Worm (Caenorhabditis elegans) whole organism, early embryonic: ENCODE results near the gene ugt-30.
"Not testable (repeated sequence)": the region's sequence is repeated elsewhere in the genome, so short reads cannot be mapped to it uniquely, and the experiment has no call there.

Source experiments
- B0310.2 ChIP-seq: sonication (generic microtip); optimal IDR thresholded peaks from 2 replicates; lab custom pipeline; 2016; ENCODE audit warnings: mild to moderate bottlenecking, missing genetic modification characterization, missing compliant biosample characterization
- F13C5.2 ChIP-seq: sonication (generic microtip); optimal IDR thresholded peaks from 2 replicates; lab custom pipeline; 2017; ENCODE audit warnings: mild to moderate bottlenecking, missing genetic modification characterization, inconsistent platforms, missing compliant biosample characterization
- aly-1 ChIP-seq: sonication (generic microtip); optimal IDR thresholded peaks from 2 replicates; lab custom pipeline; 2016; ENCODE audit warnings: missing genetic modification characterization, missing compliant biosample characterization
- ama-1 ChIP-seq: fragments of 150-350 bp; optimal IDR thresholded peaks from 2 replicates; lab custom pipeline; 2014
- ceh-13 ChIP-seq: fragments of 200-800 bp; sonication (Bioruptor generic); optimal IDR thresholded peaks from 2 replicates; lab custom pipeline; 2018; ENCODE audit warnings: mild to moderate bottlenecking, missing genetic modification characterization, missing compliant biosample characterization
- ceh-36 ChIP-seq: sonication (generic microtip); optimal IDR thresholded peaks from 2 replicates; lab custom pipeline; 2016; ENCODE audit warnings: missing genetic modification characterization, inconsistent platforms, missing compliant biosample characterization
- ets-7 ChIP-seq: sonication (generic microtip); optimal IDR thresholded peaks from 2 replicates; lab custom pipeline; 2016; ENCODE audit warnings: missing genotype, missing genetic modification characterization, missing compliant biosample characterization
- flt-1 ChIP-seq: fragments of 200-800 bp; sonication (Bioruptor generic); IDR thresholded peaks from 2 replicates; pipeline ENCODE4 v1.3.6; 2022; ENCODE audit warnings: missing genetic modification characterization, missing compliant biosample characterization
- hmbx-1 ChIP-seq: sonication (generic microtip); optimal IDR thresholded peaks from 2 replicates; lab custom pipeline; 2016; ENCODE audit warnings: mild to moderate bottlenecking, missing genetic modification characterization, missing compliant biosample characterization
- hmg-4 ChIP-seq: fragments of 200-800 bp; sonication (Bioruptor generic); optimal IDR thresholded peaks from 2 replicates; lab custom pipeline; 2018; ENCODE audit warnings: mild to moderate bottlenecking, missing genetic modification characterization, missing compliant biosample characterization
- hnd-1 ChIP-seq: sonication (generic microtip); optimal IDR thresholded peaks from 2 replicates; lab custom pipeline; 2016; ENCODE audit warnings: missing genetic modification characterization, missing compliant biosample characterization
- pes-1 ChIP-seq: fragments of 200-800 bp; sonication (Bioruptor generic); IDR thresholded peaks from 2 replicates; pipeline ENCODE4 v1.3.6; 2022; ENCODE audit warnings: missing genetic modification reagents, missing genetic modification characterization, missing compliant biosample characterization
- scrt-1 ChIP-seq: fragments of 200-800 bp; sonication (Bioruptor generic); IDR thresholded peaks from 2 replicates; pipeline ENCODE4 v1.3.6; 2022; ENCODE audit warnings: missing genetic modification characterization, missing compliant biosample characterization
- sea-1 ChIP-seq: fragments of 200-800 bp; sonication (Bioruptor generic); conservative IDR thresholded peaks from 2 replicates; pipeline ENCODE4 v1.3.6; 2022; ENCODE audit warnings: missing genetic modification characterization, missing compliant biosample characterization
- tbx-11 ChIP-seq: fragments of 200-800 bp; sonication (Bioruptor generic); IDR thresholded peaks from 2 replicates; pipeline ENCODE4 v1.3.6; 2022; ENCODE audit warnings: missing genetic modification characterization, missing compliant biosample characterization
- tbx-37 ChIP-seq: fragments of 200-800 bp; sonication (Bioruptor generic); conservative IDR thresholded peaks from 2 replicates; pipeline ENCODE4 v1.3.6; 2022; ENCODE audit warnings: missing genetic modification reagents, missing genetic modification characterization, missing compliant biosample characterization
- tra-4 ChIP-seq: sonication (generic microtip); optimal IDR thresholded peaks from 2 replicates; lab custom pipeline; 2017; ENCODE audit warnings: missing genetic modification characterization, missing compliant biosample characterization

Gene ugt-30

DNA sequence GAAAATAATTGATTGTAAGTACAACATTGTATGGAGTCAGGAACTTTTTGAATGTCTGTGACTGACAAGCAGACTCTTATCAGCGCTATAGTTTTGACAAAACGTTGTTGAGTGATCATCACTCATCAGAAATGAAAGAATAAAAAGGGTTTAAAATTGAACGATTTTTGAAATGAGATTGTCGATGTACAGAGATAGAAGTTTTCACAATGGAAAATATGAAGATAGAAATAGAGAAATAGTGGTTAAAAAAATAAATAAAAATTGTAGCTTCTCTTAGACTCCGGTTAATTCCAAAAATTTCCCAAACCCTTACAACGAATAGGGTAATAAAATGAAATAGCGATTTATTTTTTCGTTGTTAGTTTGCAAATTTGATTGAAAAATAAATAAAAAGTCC, at the start of gene ugt-30:
Gene ugt-30 (minus strand): TSS at position 101 of the 400 bp plus-strand sequence.
- TF ChIP-seq aly-1 (tag; lab: Kevin White, UChicago); tra-4 (tag; lab: Kevin White, UChicago); sea-1 (GFP tag; lab: Robert Waterston, UW): not testable (repeated sequence)

DNA sequence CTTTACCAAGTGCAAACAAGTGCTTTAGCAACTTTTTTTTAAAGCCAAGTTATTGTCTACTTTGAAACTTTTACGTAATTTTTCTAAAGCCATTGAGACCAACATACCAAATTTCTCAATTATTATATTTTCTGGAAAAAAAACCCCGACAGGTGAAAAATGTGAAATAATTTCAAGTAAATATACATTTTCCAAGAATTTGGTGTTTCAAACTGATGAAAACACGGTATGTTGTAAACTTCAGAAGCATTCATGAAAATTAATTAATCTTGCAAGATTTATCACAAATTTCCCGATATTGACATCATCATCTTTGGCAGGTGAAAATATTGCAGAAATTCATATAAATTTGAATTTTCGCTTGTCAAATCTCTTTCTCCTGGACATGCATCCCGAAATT, 37.6 kb upstream of the ugt-30 start, which contains the start of gene srz-11:
Gene srz-11 (plus strand): TSS at position 386 of the 400 bp plus-strand sequence.
- no peak for TF ChIP-seq tra-4 (tag; lab: Kevin White, UChicago)

DNA sequence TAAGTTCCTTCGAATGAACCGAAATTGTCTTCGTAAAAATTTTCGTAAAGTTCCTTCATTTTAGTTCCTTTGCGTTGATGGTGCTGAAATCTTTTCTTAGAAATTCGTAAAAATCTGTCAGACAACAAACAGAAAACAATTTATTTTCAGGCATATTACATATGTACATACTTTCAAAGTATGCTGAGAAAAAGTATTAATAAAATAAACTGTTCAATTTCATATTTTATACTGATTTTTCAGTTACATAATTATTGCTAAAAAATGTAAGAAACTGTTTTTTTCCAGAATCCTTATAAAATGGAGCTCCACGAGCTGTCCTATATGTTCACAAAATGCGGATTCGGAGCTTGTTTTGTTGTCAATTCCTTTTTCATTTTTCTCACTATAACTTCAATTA, 33.6 kb upstream of the ugt-30 start, which contains the start of gene str-45:
Gene str-45 (plus strand): TSS at position 301 of the 400 bp plus-strand sequence.
- TF ChIP-seq hnd-1 (tag; lab: Kevin White, UChicago) (no peak), F13C5.2 (no peak), scrt-1 (GFP tag; lab: Robert Waterston, UW) (no peak), hmbx-1 (no peak), ceh-36 (tag; lab: Kevin White, UChicago) (no peak), tra-4 (tag; lab: Kevin White, UChicago) (no peak), ets-7 (tag; lab: Kevin White, UChicago) (no peak), hmg-4 (GFP tag; lab: Kevin White, UChicago) (no peak), B0310.2 (no peak), tbx-11 (GFP tag; lab: Robert Waterston, UW) (no peak), ceh-13 (GFP tag; lab: Kevin White, UChicago) (no peak), sea-1 (GFP tag; lab: Robert Waterston, UW) (no peak), pes-1 (GFP tag; lab: Robert Waterston, UW) (no peak)

DNA sequence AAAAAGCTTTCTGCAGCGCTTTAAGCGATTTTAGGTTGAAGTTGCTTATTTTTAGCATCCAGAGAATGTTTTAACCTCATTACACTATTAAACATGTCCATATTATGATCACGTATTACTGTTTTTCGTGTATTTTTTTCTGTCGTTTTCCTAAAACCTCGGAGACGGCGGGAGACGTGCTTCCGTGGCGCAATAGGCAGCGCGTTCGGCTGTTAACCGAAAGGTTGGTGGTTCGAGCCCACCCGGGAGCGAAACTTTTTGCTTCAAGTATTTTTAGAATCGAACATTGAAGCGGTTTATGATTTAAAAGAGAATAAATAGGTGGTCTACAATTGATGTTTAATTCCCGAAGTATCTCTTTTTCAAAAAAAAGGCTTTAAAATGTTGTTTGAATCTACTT, 31.4 kb upstream of the ugt-30 start:
- TF ChIP-seq aly-1 (tag; lab: Kevin White, UChicago) (no peak), scrt-1 (GFP tag; lab: Robert Waterston, UW) (no peak), flt-1 (GFP tag; lab: Robert Waterston, UW) (no peak), hmbx-1 (no peak), F13C5.2 (no peak)

DNA sequence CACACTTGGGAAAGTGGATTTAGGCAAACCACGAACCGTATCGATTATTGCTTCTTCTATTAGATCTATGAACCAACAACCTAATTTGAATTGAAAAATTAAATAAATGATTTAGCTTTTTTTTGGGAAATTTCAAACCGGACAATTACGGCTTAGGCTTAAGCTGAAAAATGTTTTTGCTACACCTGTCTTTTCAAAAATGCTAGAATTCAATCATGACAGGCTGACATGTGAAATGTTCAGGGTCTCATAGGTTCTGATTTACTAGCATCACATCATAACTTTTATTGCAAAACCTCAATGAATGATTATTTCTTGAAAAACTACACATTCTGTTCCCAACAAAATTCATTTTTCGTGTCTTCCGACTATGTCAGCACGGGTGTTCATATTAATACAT, 28.2 kb upstream of the ugt-30 start, which contains the start of gene srh-55:
Gene srh-55 (plus strand): TSS at position 301 of the 400 bp plus-strand sequence.
- TF ChIP-seq hmg-4 (GFP tag; lab: Kevin White, UChicago) (no peak), scrt-1 (GFP tag; lab: Robert Waterston, UW) (no peak), aly-1 (tag; lab: Kevin White, UChicago) (no peak), pes-1 (GFP tag; lab: Robert Waterston, UW) (no peak), B0310.2 (no peak), tra-4 (tag; lab: Kevin White, UChicago) (no peak)

DNA sequence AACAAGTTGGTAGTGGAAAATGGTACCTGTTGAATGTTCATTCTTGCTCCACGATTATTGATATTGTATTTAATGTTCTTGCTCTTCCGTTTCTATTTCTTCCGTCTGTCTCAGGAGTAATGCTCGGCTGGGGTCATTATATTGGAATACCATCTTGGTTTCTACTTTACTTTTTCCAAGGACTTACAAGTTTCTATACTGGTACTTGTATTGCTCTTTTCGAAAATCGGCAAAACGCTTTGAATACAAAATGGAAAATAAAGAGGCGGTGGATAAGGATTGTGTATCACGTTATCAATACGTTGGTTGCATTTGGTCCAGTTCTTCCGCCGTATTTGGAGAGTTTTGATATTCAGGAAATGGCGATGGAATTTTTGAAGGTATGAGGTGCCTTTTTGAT, 26.9 kb upstream of the ugt-30 start:
- TF ChIP-seq pes-1 (GFP tag; lab: Robert Waterston, UW) (no peak), tra-4 (tag; lab: Kevin White, UChicago) (no peak), ets-7 (tag; lab: Kevin White, UChicago) (no peak), hmbx-1 (no peak), sea-1 (GFP tag; lab: Robert Waterston, UW) (no peak), aly-1 (tag; lab: Kevin White, UChicago) (no peak), tbx-37 (GFP tag; lab: Robert Waterston, UW) (no peak), ceh-13 (GFP tag; lab: Kevin White, UChicago) (no peak), hnd-1 (tag; lab: Kevin White, UChicago) (no peak), flt-1 (GFP tag; lab: Robert Waterston, UW) (no peak), B0310.2 (no peak), ceh-36 (tag; lab: Kevin White, UChicago) (no peak), scrt-1 (GFP tag; lab: Robert Waterston, UW) (no peak)

DNA sequence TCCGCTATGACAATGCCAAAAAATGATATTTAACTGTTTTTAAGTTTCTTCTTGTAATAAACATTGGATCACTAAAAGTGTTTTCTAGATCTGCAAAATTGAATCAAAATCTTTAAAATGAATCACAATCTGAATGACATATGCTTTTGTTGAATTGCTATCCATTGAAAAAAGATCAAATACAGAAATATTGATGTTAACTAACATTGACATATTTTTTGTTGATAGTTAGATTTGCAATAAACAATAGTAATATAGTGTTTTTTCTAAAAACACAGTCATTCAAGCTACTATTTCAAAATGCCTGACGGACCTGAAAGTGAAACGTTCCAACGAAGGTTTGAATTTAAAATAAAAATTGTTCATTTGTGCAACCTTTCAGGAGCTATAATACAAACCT, 25.6 kb upstream of the ugt-30 start, which contains the start of gene T09F5.2:
Gene T09F5.2 (plus strand): TSS at position 301 of the 400 bp plus-strand sequence.
- TF ChIP-seq scrt-1 (GFP tag; lab: Robert Waterston, UW) = no peak
- TF ChIP-seq tra-4 (tag; lab: Kevin White, UChicago) = no peak
- no peak for TF ChIP-seq tbx-37 (GFP tag; lab: Robert Waterston, UW)
- no peak for TF ChIP-seq pes-1 (GFP tag; lab: Robert Waterston, UW)
- TF ChIP-seq aly-1 (tag; lab: Kevin White, UChicago) = no peak
- no peak for TF ChIP-seq hnd-1 (tag; lab: Kevin White, UChicago)
- TF ChIP-seq ceh-36 (tag; lab: Kevin White, UChicago) = no peak
- no peak for TF ChIP-seq flt-1 (GFP tag; lab: Robert Waterston, UW)
- TF ChIP-seq F13C5.2 = no peak
- TF ChIP-seq tbx-11 (GFP tag; lab: Robert Waterston, UW) = no peak
- no peak for TF ChIP-seq ets-7 (tag; lab: Kevin White, UChicago)
- no peak for TF ChIP-seq hmg-4 (GFP tag; lab: Kevin White, UChicago)

DNA sequence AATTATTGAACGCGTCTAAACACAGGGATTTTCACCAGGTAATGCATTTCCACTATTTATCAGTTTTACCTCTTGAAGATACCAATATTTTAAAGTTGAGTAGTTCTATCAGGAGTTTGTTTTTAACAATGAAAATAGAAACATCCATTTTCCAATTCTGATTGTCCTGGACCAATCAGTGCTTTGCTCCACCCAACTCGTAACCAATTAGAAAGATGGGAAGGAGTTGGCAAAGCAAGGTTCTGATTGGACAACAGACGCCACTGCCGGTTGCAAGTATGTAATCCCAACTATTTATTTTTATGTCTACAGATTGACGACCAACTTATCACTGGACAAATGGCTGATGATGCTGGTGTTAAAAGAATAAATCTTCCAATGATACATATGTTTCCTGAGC, 25.1 kb upstream of the ugt-30 start:
- TF ChIP-seq scrt-1 (GFP tag; lab: Robert Waterston, UW) (no peak), hmbx-1 (no peak), F13C5.2 (no peak), hmg-4 (GFP tag; lab: Kevin White, UChicago) (no peak), flt-1 (GFP tag; lab: Robert Waterston, UW) (no peak), tbx-37 (GFP tag; lab: Robert Waterston, UW) (no peak), tbx-11 (GFP tag; lab: Robert Waterston, UW) (no peak), ets-7 (tag; lab: Kevin White, UChicago) (no peak), ceh-36 (tag; lab: Kevin White, UChicago) (no peak), tra-4 (tag; lab: Kevin White, UChicago) (no peak), ceh-13 (GFP tag; lab: Kevin White, UChicago) (no peak), sea-1 (GFP tag; lab: Robert Waterston, UW) (no peak), ama-1 (lab: Kevin White, UChicago) (no peak), hnd-1 (tag; lab: Kevin White, UChicago) (no peak), pes-1 (GFP tag; lab: Robert Waterston, UW) (no peak), aly-1 (tag; lab: Kevin White, UChicago) (no peak)
